Fruit fly (Drosophila melanogaster): ENCODE measurements around the gene CG13733.

Gene CG13733

DNA sequence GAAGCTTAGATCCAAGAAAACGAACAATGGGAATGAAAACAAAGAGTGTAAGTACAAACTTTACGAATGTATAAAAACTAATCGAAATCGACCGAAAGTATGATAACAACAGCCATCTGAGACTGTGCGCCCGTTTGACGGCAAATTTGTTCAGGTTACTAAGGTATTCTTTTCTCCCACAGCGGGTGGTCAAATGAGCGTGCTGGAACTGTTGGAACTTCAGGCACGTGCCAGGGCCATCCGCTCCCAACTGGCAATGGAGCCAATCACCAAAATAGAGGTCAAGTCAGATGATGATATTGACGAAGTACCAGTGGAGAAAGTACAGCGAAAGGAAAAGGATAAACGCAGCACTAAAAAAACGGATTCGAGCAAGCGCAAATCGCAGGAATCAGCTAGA lies 42.4 kb downstream of the CG13733 start, which contains the start of gene CG12229:
CG12229 (minus strand) TSS at position 101 of the 400 bp plus-strand sequence.
- TF ChIP-seq Dfd (GFP tag; optimal IDR thresholded peaks at IDR 0.05) (no peak), sage (GFP tag; optimal IDR thresholded peaks at IDR 0.05) (no peak), Vsx2 (GFP tag; optimal IDR thresholded peaks at IDR 0.05; ENCODE audit: partially characterized antibody) (no peak), N (GFP tag; optimal IDR thresholded peaks at IDR 0.05) (no peak), psq (GFP tag; optimal IDR thresholded peaks at IDR 0.05) (no peak), woc (GFP tag; optimal IDR thresholded peaks at IDR 0.05) (no peak), jim (GFP tag; optimal IDR thresholded peaks at IDR 0.05) (no peak), Hr83 (GFP tag; optimal IDR thresholded peaks at IDR 0.05; ENCODE audit: poor library complexity, severe bottlenecking) (no peak), lola (GFP tag; optimal IDR thresholded peaks at IDR 0.05) (no peak), ey (GFP tag; optimal IDR thresholded peaks at IDR 0.05) (no peak), h (GFP tag; optimal IDR thresholded peaks at IDR 0.05) (no peak), OdsH (GFP tag; optimal IDR thresholded peaks at IDR 0.05) (no peak), CrebA (GFP tag; optimal IDR thresholded peaks at IDR 0.05; ENCODE audit: borderline replicate concordance) (no peak), GATAd (GFP tag; optimal IDR thresholded peaks at IDR 0.05) (no peak), Dif (GFP tag; optimal IDR thresholded peaks at IDR 0.05; ENCODE audit: partially characterized antibody) (no peak), dl (GFP tag; optimal IDR thresholded peaks at IDR 0.05; ENCODE audit: insufficient read depth in 1 of 2, partially characterized antibody in 2 of 2) (no peak), Rel (GFP tag; optimal IDR thresholded peaks at IDR 0.05) (no peak), Rel (tag; optimal IDR thresholded peaks at IDR 0.05) (no peak), fru (GFP tag; optimal IDR thresholded peaks at IDR 0.05) (no peak), Myc (optimal IDR thresholded peaks at IDR 0.05) (no peak), rgr (GFP tag; optimal IDR thresholded peaks at IDR 0.05) (no peak)

dm6 chr3L:17433555-17433954 lies 45.2 kb downstream of the CG13733 start, which contains the start of the genes Coq4 and CG32176:
TSS of gene Coq4 (minus strand) at chr3L:17433621.
TSS of gene CG32176 (plus strand) at chr3L:17433868.
- peak; percentile 94 for TF ChIP-seq CG32264 (GFP tag; optimal IDR thresholded peaks at IDR 0.05)
- TF ChIP-seq brk (GFP tag; optimal IDR thresholded peaks at IDR 0.05): peak; percentile 95
- no peak for TF ChIP-seq Dif (GFP tag; optimal IDR thresholded peaks at IDR 0.05; ENCODE audit: partially characterized antibody)
- peak; percentile 96 for TF ChIP-seq Jra (GFP tag; optimal IDR thresholded peaks at IDR 0.05)
- TF ChIP-seq N (GFP tag; optimal IDR thresholded peaks at IDR 0.05): no peak
- peak; percentile 96 for TF ChIP-seq GATAd (GFP tag; optimal IDR thresholded peaks at IDR 0.05)
- no peak for TF ChIP-seq pan (optimal IDR thresholded peaks at IDR 0.05)
- peak; percentile 98 for TF ChIP-seq ey (GFP tag; optimal IDR thresholded peaks at IDR 0.05)
- peak; percentile 92 for TF ChIP-seq psq (GFP tag; optimal IDR thresholded peaks at IDR 0.05)
- TF ChIP-seq foxo (GFP tag; optimal IDR thresholded peaks at IDR 0.05): peak; percentile 90 to 99
- TF ChIP-seq woc (GFP tag; optimal IDR thresholded peaks at IDR 0.05): peak; percentile 96
- TF ChIP-seq tai (GFP tag; optimal IDR thresholded peaks at IDR 0.05): peak; percentile 97
- TF ChIP-seq sv (GFP tag; optimal IDR thresholded peaks at IDR 0.05): peak; percentile 99
- peak; percentile 82 for TF ChIP-seq Mio (GFP tag; optimal IDR thresholded peaks at IDR 0.05)
- peak; percentile 88 for TF ChIP-seq sage (GFP tag; optimal IDR thresholded peaks at IDR 0.05)
- TF ChIP-seq jim (GFP tag; optimal IDR thresholded peaks at IDR 0.05): peak; percentile 46
- peak; percentile 98 for TF ChIP-seq Hnf4 (GFP tag; optimal IDR thresholded peaks at IDR 0.05)
- TF ChIP-seq Dfd (GFP tag; optimal IDR thresholded peaks at IDR 0.05): no peak
- peak; percentile 92 for TF ChIP-seq dmrt93B (GFP tag; optimal IDR thresholded peaks at IDR 0.05)
- peak; percentile 98 for TF ChIP-seq h (GFP tag; optimal IDR thresholded peaks at IDR 0.05)
- TF ChIP-seq fru (GFP tag; optimal IDR thresholded peaks at IDR 0.05): peak; percentile 97
- peak; percentile 95 for TF ChIP-seq CG9705 (GFP tag; optimal IDR thresholded peaks at IDR 0.05)
- TF ChIP-seq Hr83 (GFP tag; optimal IDR thresholded peaks at IDR 0.05; ENCODE audit: poor library complexity, severe bottlenecking): peak; percentile 91
- TF ChIP-seq Vsx2 (GFP tag; optimal IDR thresholded peaks at IDR 0.05; ENCODE audit: partially characterized antibody): no peak
- peak; percentile 99 for TF ChIP-seq rgr (GFP tag; optimal IDR thresholded peaks at IDR 0.05)
- peak; percentile 96 for TF ChIP-seq OdsH (GFP tag; optimal IDR thresholded peaks at IDR 0.05)
- TF ChIP-seq HLH106 (tag; optimal IDR thresholded peaks at IDR 0.05): peak; percentile 97
- no peak for TF ChIP-seq Myc (optimal IDR thresholded peaks at IDR 0.05)
- TF ChIP-seq Sp1 (GFP tag; optimal IDR thresholded peaks at IDR 0.05): peak; percentile 94
- peak; percentile 98 for TF ChIP-seq br (GFP tag; optimal IDR thresholded peaks at IDR 0.05)
- TF ChIP-seq Rel (GFP tag; optimal IDR thresholded peaks at IDR 0.05): peak; percentile 42
- peak; percentile 82 for TF ChIP-seq Rel (tag; optimal IDR thresholded peaks at IDR 0.05)
- TF ChIP-seq dsf (GFP tag; optimal IDR thresholded peaks at IDR 0.05; ENCODE audit: borderline replicate concordance): peak; percentile 95
- TF ChIP-seq Abd-B (GFP tag; optimal IDR thresholded peaks at IDR 0.05): no peak
